Fruit fly (Drosophila melanogaster): Measurements from ENCODE around the gene Cph.

The Cph gene

DNA sequence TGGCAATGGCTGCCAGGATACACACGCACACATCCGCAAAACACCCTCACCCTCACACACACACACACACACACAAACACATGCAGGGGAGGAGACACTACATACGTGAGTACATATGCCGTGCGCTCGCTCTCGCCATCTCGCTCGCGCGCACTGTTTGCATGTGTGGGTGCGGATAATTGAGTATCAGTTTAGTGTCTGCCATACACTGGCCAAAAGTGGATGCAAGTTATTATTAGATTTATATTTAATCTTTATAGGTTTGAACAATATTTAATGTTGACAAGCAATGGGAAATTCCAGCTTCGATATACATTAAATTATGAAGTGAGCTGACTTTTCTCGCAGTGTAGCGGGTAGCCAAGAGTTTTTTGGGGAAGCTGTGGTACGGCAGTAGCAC, 19.8 kb upstream of the Cph start (continued):
- no peak for TF ChIP-seq usp (GFP tag; optimal IDR thresholded peaks at IDR 0.05)
- TF ChIP-seq jim (GFP tag; optimal IDR thresholded peaks at IDR 0.05): no peak
- no peak for TF ChIP-seq N (GFP tag; optimal IDR thresholded peaks at IDR 0.05)

DNA sequence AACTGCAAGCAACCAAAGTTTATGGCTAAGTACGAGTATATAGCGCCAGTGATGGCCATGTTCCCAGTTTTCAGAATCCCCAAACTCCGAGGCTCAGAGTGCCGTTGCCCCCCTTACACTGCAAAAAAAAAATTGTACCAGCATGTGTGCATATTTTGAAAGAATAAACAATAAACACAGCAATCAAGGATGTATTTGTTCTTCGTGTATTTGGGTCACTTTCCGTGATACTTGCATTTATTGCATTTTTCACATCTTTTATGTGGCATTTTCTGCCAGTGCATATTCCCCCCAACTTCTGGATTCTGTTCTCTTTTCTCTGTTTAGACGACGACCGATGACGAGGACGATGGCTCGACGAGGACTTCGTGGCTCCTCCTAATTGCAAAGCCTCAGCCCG, 17.4 kb upstream of the Cph start:
- no peak for TF ChIP-seq Vsx2 (GFP tag; optimal IDR thresholded peaks at IDR 0.05; ENCODE audit: partially characterized antibody)

DNA sequence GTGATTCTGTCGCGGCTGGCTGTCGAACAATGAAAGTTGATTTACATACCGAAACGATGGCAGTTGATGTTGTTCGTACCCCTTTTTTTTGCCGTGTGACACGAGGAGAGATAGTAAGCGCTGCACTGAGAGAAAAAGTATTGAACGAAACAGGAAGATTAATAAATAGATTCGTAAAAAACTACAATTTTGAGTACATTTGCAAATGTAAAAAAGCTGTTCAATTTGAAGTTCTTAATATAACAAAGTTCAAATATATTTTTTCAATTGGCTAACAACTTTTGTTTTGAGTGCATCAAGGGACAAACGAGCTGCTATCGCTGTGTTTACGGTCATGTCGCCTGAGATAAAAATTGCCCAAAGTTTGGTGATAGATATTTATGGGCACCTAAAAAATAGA, 15.5 kb upstream of the Cph start:
- TF ChIP-seq pan (optimal IDR thresholded peaks at IDR 0.05) (no peak), Hr83 (GFP tag; optimal IDR thresholded peaks at IDR 0.05; ENCODE audit: poor library complexity, severe bottlenecking) (no peak), jim (GFP tag; optimal IDR thresholded peaks at IDR 0.05) (no peak), tai (GFP tag; optimal IDR thresholded peaks at IDR 0.05) (no peak), Abd-B (GFP tag; optimal IDR thresholded peaks at IDR 0.05) (no peak), rgr (GFP tag; optimal IDR thresholded peaks at IDR 0.05) (no peak), fru (GFP tag; optimal IDR thresholded peaks at IDR 0.05) (no peak), OdsH (GFP tag; optimal IDR thresholded peaks at IDR 0.05) (no peak), Rel (GFP tag; optimal IDR thresholded peaks at IDR 0.05) (no peak), Rel (tag; optimal IDR thresholded peaks at IDR 0.05) (no peak), N (GFP tag; optimal IDR thresholded peaks at IDR 0.05) (no peak), Hr78 (GFP tag; optimal IDR thresholded peaks at IDR 0.05) (no peak), woc (GFP tag; optimal IDR thresholded peaks at IDR 0.05) (no peak), CG9705 (GFP tag; optimal IDR thresholded peaks at IDR 0.05) (no peak), HLH106 (tag; optimal IDR thresholded peaks at IDR 0.05) (no peak), CG32264 (GFP tag; optimal IDR thresholded peaks at IDR 0.05) (no peak), Hnf4 (GFP tag; optimal IDR thresholded peaks at IDR 0.05) (no peak), CrebA (GFP tag; optimal IDR thresholded peaks at IDR 0.05; ENCODE audit: borderline replicate concordance) (no peak), dl (GFP tag; optimal IDR thresholded peaks at IDR 0.05; ENCODE audit: insufficient read depth in 1 of 2, partially characterized antibody in 2 of 2) (no peak)

DNA sequence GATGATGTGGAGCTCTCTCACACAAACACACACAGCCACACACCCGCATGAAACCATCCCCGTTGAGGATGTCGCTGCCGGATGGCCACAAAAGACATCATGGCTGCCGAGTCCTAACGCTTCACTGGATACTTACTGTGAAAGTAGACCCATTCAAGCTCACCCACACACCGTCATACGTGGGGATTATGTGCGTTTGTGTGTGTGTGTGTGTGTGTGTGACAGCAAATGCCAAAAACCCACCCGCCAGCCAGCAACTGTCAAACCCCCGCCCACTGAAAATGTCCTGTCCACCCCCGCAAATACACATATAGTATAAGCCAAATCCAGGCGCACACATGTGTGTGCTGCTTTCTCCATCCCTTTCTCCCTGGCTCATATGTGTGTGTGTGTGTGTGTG, 13.0 kb upstream of the Cph start:
- TF ChIP-seq dsf (GFP tag; optimal IDR thresholded peaks at IDR 0.05; ENCODE audit: borderline replicate concordance): no peak
- no peak for TF ChIP-seq CrebA (GFP tag; optimal IDR thresholded peaks at IDR 0.05; ENCODE audit: borderline replicate concordance)
- no peak for TF ChIP-seq Myc (optimal IDR thresholded peaks at IDR 0.05)

DNA sequence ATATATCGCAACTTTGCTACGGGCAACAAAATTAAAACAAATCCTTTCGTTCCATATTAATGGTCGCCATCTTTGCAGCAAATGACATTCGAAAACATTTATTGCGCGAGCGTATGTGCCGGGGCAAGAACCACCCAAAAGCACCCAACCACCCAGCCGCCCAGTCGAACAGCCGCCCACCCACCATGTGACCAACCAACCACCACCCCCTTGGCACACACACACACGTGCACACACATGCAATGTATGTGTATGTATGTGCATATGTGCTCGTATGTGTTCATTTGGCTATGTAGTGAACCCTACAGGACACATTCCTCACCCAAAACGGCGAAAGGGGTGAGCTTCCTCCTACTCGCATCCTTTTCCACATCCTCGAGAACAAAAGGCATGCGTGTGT, 2.4 kb downstream of the Cph start:
- no peak for TF ChIP-seq Hr78 (GFP tag; optimal IDR thresholded peaks at IDR 0.05)
- TF ChIP-seq sage (GFP tag; optimal IDR thresholded peaks at IDR 0.05): no peak
- TF ChIP-seq dmrt93B (GFP tag; optimal IDR thresholded peaks at IDR 0.05): no peak
- TF ChIP-seq jim (GFP tag; optimal IDR thresholded peaks at IDR 0.05): no peak
- TF ChIP-seq woc (GFP tag; optimal IDR thresholded peaks at IDR 0.05): no peak
- no peak for TF ChIP-seq h (GFP tag; optimal IDR thresholded peaks at IDR 0.05)
- no peak for TF ChIP-seq tai (GFP tag; optimal IDR thresholded peaks at IDR 0.05)
- TF ChIP-seq Jra (GFP tag; optimal IDR thresholded peaks at IDR 0.05): no peak
- TF ChIP-seq sv (GFP tag; optimal IDR thresholded peaks at IDR 0.05): no peak
- no peak for TF ChIP-seq HLH106 (tag; optimal IDR thresholded peaks at IDR 0.05)
- no peak for TF ChIP-seq psq (GFP tag; optimal IDR thresholded peaks at IDR 0.05)
- no peak for TF ChIP-seq fru (GFP tag; optimal IDR thresholded peaks at IDR 0.05)
- no peak for TF ChIP-seq CrebA (GFP tag; optimal IDR thresholded peaks at IDR 0.05; ENCODE audit: borderline replicate concordance)
- no peak for TF ChIP-seq Hnf4 (GFP tag; optimal IDR thresholded peaks at IDR 0.05)
- TF ChIP-seq Vsx2 (GFP tag; optimal IDR thresholded peaks at IDR 0.05; ENCODE audit: partially characterized antibody): no peak
- no peak for TF ChIP-seq OdsH (GFP tag; optimal IDR thresholded peaks at IDR 0.05)

DNA sequence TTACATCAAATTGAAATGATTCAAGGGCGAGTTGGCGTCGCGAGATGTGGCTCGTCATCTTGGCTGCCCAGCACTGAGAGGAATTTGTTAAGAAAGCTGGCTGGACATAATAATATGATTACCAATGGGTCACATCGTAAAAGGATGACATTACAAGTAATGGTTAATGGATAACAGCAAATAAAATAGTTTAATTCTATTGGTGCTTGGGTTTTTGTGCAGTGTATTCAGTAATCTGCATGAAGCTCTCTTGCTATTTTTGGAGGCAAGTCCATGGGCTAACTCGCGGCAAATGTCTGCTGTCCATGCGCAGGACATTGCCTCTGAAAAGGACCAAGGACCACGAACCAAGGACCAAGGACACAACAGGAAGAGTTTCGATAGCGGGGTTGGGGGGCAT, 4.2 kb downstream of the Cph start:
- TF ChIP-seq N (GFP tag; optimal IDR thresholded peaks at IDR 0.05): no peak
- no peak for TF ChIP-seq lola (GFP tag; optimal IDR thresholded peaks at IDR 0.05)
- no peak for TF ChIP-seq Dif (GFP tag; optimal IDR thresholded peaks at IDR 0.05; ENCODE audit: partially characterized antibody)
- TF ChIP-seq Jra (GFP tag; optimal IDR thresholded peaks at IDR 0.05): no peak
- no peak for TF ChIP-seq br (GFP tag; optimal IDR thresholded peaks at IDR 0.05)
- TF ChIP-seq h (GFP tag; optimal IDR thresholded peaks at IDR 0.05): no peak
- TF ChIP-seq Dfd (GFP tag; optimal IDR thresholded peaks at IDR 0.05): no peak
- TF ChIP-seq dsf (GFP tag; optimal IDR thresholded peaks at IDR 0.05; ENCODE audit: borderline replicate concordance): no peak
- TF ChIP-seq ey (GFP tag; optimal IDR thresholded peaks at IDR 0.05): no peak
- no peak for TF ChIP-seq Abd-B (GFP tag; optimal IDR thresholded peaks at IDR 0.05)
- no peak for TF ChIP-seq HLH106 (tag; optimal IDR thresholded peaks at IDR 0.05)
- TF ChIP-seq sage (GFP tag; optimal IDR thresholded peaks at IDR 0.05): no peak
- no peak for TF ChIP-seq CG32264 (GFP tag; optimal IDR thresholded peaks at IDR 0.05)
- no peak for TF ChIP-seq Sp1 (GFP tag; optimal IDR thresholded peaks at IDR 0.05)
